Worm (Caenorhabditis elegans) whole organism, late embryonic: Measurements from ENCODE around the gene C37E2.10.

Source experiments
- ama-1 ChIP-seq: fragments of 150-350 bp; optimal IDR thresholded peaks from 2 replicates; lab custom pipeline; 2014
- madf-2 ChIP-seq: sonication (generic microtip); optimal IDR thresholded peaks from 2 replicates; lab custom pipeline; 2017; ENCODE audit warnings: missing genetic modification characterization, missing compliant biosample characterization
- sox-4 ChIP-seq: sonication (generic microtip); optimal IDR thresholded peaks from 2 replicates; lab custom pipeline; 2017; ENCODE audit warnings: mild to moderate bottlenecking, missing genetic modification characterization, inconsistent platforms, missing compliant biosample characterization
- zip-5 ChIP-seq: sonication (generic microtip); optimal IDR thresholded peaks from 2 replicates; lab custom pipeline; 2016; ENCODE audit warnings: missing genetic modification characterization, missing compliant biosample characterization

ce11 chrX:14141344-14141841 lies 37.4 kb upstream of the C37E2.10 start:
- TF ChIP-seq sox-4 (no peak), ama-1 (lab: Kevin White, UChicago) (no peak), madf-2 (no peak), zip-5 (tag; lab: Kevin White, UChicago) (no peak)
